Worm (Caenorhabditis elegans) whole organism, mixed stage, embryonic: ENCODE data around the gene F59B1.10.

Experiments
- M03D4.4 ChIP-seq: sonication (generic microtip); optimal IDR thresholded peaks from 2 replicates; lab custom pipeline; 2017; ENCODE audit warnings: mild to moderate bottlenecking, missing genetic modification characterization, missing compliant biosample characterization
- bed-3 ChIP-seq: fragments of 200-800 bp; sonication (Bioruptor generic); optimal IDR thresholded peaks from 3 replicates; lab custom pipeline; 2018; ENCODE audit warnings: mild to moderate bottlenecking, missing genetic modification characterization, moderate library complexity, missing compliant biosample characterization
- blmp-1 ChIP-seq: fragments of 150-350 bp; optimal IDR thresholded peaks from 2 replicates; lab custom pipeline; 2014; ENCODE audit warnings: missing biosample characterization, missing genetic modification characterization
- ceh-39 ChIP-seq: fragments of 150-350 bp; optimal IDR thresholded peaks from 2 replicates; lab custom pipeline; 2014; ENCODE audit warnings: missing biosample characterization, missing genetic modification characterization
- ceh-43 ChIP-seq: fragments of 200-800 bp; sonication (Bioruptor generic); optimal IDR thresholded peaks from 2 replicates; lab custom pipeline; 2018; ENCODE audit warnings: mild to moderate bottlenecking, missing genetic modification characterization, moderate library complexity, missing compliant biosample characterization
- ceh-83 ChIP-seq: fragments of 200-800 bp; sonication (Bioruptor generic); optimal IDR thresholded peaks from 2 replicates; lab custom pipeline; 2018; ENCODE audit warnings: mild to moderate bottlenecking, missing genetic modification characterization, missing compliant biosample characterization
- ces-1 ChIP-seq: fragments of 150-350 bp; optimal IDR thresholded peaks from 2 replicates; lab custom pipeline; 2014; ENCODE audit warnings: missing biosample characterization, missing genetic modification reagents, missing genetic modification characterization
- cnd-1 ChIP-seq: fragments of 200-800 bp; sonication (Bioruptor generic); optimal IDR thresholded peaks from 2 replicates; lab custom pipeline; 2018; ENCODE audit warnings: mild to moderate bottlenecking, missing genetic modification characterization, missing compliant biosample characterization
- drap-1 ChIP-seq: fragments of 200-800 bp; sonication (Bioruptor generic); optimal IDR thresholded peaks from 3 replicates; lab custom pipeline; 2018; ENCODE audit warnings: mild to moderate bottlenecking, missing genetic modification characterization, missing compliant biosample characterization
- elt-1 ChIP-seq: sonication (generic microtip); optimal IDR thresholded peaks from 2 replicates; lab custom pipeline; 2017; ENCODE audit warnings: missing genetic modification characterization, mild to moderate bottlenecking, missing compliant biosample characterization, antibody characterized with exemption, moderate library complexity, borderline replicate concordance; ENCODE audit not compliant: insufficient read depth
- flh-1 ChIP-seq: fragments of 200-800 bp; sonication (Bioruptor generic); optimal IDR thresholded peaks from 2 replicates; lab custom pipeline; 2018; ENCODE audit warnings: mild to moderate bottlenecking, missing genetic modification characterization, moderate library complexity, missing compliant biosample characterization
- ham-2 ChIP-seq: fragments of 200-800 bp; sonication (Bioruptor generic); optimal IDR thresholded peaks from 2 replicates; lab custom pipeline; 2018; ENCODE audit warnings: mild to moderate bottlenecking, missing genetic modification characterization, missing compliant biosample characterization
- lin-13 ChIP-seq: fragments of 150-350 bp; optimal IDR thresholded peaks from 2 replicates; lab custom pipeline; 2014; ENCODE audit warnings: missing biosample characterization, missing genetic modification characterization
- lsy-2 ChIP-seq: fragments of 150-350 bp; optimal IDR thresholded peaks from 2 replicates; lab custom pipeline; 2014; ENCODE audit warnings: missing biosample characterization, missing genetic modification characterization
- mab-5 ChIP-seq: fragments of 150-350 bp; optimal IDR thresholded peaks from 2 replicates; lab custom pipeline; 2014; ENCODE audit warnings: missing biosample characterization, missing genetic modification characterization
- mep-1 ChIP-seq: fragments of 150-350 bp; optimal IDR thresholded peaks from 2 replicates; lab custom pipeline; 2017; ENCODE audit warnings: missing biosample characterization, missing genetic modification reagents, missing genetic modification characterization, inconsistent platforms
- mls-2 ChIP-seq: sonication (generic microtip); optimal IDR thresholded peaks from 2 replicates; lab custom pipeline; 2016; ENCODE audit warnings: mild to moderate bottlenecking, missing genetic modification characterization, moderate library complexity, missing compliant biosample characterization
- nhr-12 ChIP-seq: fragments of 150-350 bp; optimal IDR thresholded peaks from 2 replicates; lab custom pipeline; 2014; ENCODE audit warnings: missing biosample characterization, missing genetic modification characterization
- nhr-2 ChIP-seq: fragments of 150-350 bp; optimal IDR thresholded peaks from 2 replicates; lab custom pipeline; 2014; ENCODE audit warnings: missing biosample characterization, missing genetic modification characterization
- nhr-237 ChIP-seq: fragments of 150-350 bp; optimal IDR thresholded peaks from 2 replicates; lab custom pipeline; 2014; ENCODE audit warnings: missing biosample characterization, missing genetic modification characterization
- nhr-28 ChIP-seq: fragments of 150-350 bp; optimal IDR thresholded peaks from 2 replicates; lab custom pipeline; 2014; ENCODE audit warnings: missing biosample characterization, missing genetic modification characterization
- nhr-76 ChIP-seq: sonication (generic microtip); optimal IDR thresholded peaks from 2 replicates; lab custom pipeline; 2017; ENCODE audit warnings: missing biosample characterization, missing genetic modification characterization
- pha-4 ChIP-seq: fragments of 150-350 bp; optimal IDR thresholded peaks from 2 replicates; lab custom pipeline; 2018; ENCODE audit warnings: missing biosample characterization, missing genetic modification reagents, missing genetic modification characterization
- snpc-4 ChIP-seq: fragments of 150-350 bp; optimal IDR thresholded peaks from 2 replicates; lab custom pipeline; 2014; ENCODE audit warnings: missing biosample characterization, missing genetic modification characterization
- unc-120 ChIP-seq: sonication (generic microtip); optimal IDR thresholded peaks from 2 replicates; lab custom pipeline; 2017; ENCODE audit warnings: missing genetic modification characterization, missing compliant biosample characterization; ENCODE audit not compliant: poor library complexity, severe bottlenecking
- unc-39 ChIP-seq: fragments of 150-350 bp; optimal IDR thresholded peaks from 2 replicates; lab custom pipeline; 2014; ENCODE audit warnings: missing biosample characterization, missing genetic modification characterization
- unc-62 ChIP-seq: fragments of 150-350 bp; optimal IDR thresholded peaks from 2 replicates; lab custom pipeline; 2014; ENCODE audit warnings: missing biosample characterization, missing genetic modification reagents, missing genetic modification characterization
- zip-8 ChIP-seq: fragments of 150-350 bp; optimal IDR thresholded peaks from 2 replicates; lab custom pipeline; 2014; ENCODE audit warnings: missing biosample characterization, missing genetic modification characterization
- ztf-11 ChIP-seq: fragments of 150-350 bp; optimal IDR thresholded peaks from 2 replicates; lab custom pipeline; 2014; ENCODE audit warnings: missing biosample characterization, missing genetic modification characterization

Gene F59B1.10

DNA sequence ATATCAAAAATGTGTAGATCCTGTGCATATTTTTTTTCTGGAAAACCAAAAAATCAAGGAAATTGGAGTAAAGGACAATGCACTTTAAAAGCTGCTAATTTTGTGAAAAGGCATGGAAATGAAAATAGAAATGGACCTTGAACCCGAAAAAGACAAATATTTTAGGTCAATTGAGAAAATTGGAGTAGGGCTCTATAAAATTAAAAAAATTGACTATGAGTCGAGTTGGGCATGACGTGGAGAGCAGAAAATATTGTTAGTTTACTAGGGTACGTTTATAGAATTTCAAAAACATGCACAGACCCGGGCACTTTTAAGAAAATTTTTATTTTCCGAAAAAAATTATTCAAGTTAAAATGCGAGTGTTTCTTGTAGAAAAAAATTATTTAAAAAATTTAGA is 11.7 kb upstream of the F59B1.10 start, which contains the start of gene acr-23:
Gene acr-23 (minus strand): TSS at position 101 of the 400 bp plus-strand sequence.
- TF ChIP-seq mep-1 (tag; lab: Kevin White, UChicago), result no peak
- TF ChIP-seq nhr-2 (tag; lab: Kevin White, UChicago), result no peak
- no peak for TF ChIP-seq ceh-43 (GFP tag; lab: Kevin White, UChicago)
- TF ChIP-seq lin-13 (tag; lab: Kevin White, UChicago), result no peak
- no peak for TF ChIP-seq unc-120 (tag; lab: Kevin White, UChicago)
- TF ChIP-seq elt-1 (tag; lab: Kevin White, UChicago), result no peak
- no peak for TF ChIP-seq unc-39 (tag; lab: Kevin White, UChicago)
- no peak for TF ChIP-seq cnd-1 (tag; lab: Kevin White, UChicago)
- no peak for TF ChIP-seq bed-3 (GFP tag; lab: Kevin White, UChicago)

DNA sequence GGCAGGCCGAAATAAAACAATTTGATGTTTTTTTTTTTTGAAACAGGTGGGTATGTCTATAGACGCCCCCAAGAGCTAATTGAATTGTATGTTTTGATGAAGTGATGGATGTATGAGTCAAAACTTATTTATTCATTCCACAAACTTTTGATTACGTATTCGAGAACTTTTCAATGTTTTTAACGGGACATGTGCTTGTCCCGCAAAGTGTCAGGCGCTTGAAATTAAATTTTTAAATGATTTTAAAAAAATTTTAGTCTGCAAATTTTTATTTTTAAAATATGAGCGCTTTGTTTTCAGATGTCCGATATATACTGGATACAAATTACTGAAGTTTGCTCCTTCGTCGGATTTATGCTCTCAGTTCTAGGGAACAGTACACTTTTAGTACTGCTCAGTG is 1.7 kb upstream of the F59B1.10 start, which contains the start of gene str-114:
Gene str-114 (plus strand): TSS at position 301 of the 400 bp plus-strand sequence.
- no peak for TF ChIP-seq nhr-76 (tag; lab: Kevin White, UChicago)
- no peak for TF ChIP-seq flh-1 (GFP tag; lab: Kevin White, UChicago)
- no peak for TF ChIP-seq unc-120 (tag; lab: Kevin White, UChicago)
- no peak for TF ChIP-seq elt-1 (tag; lab: Kevin White, UChicago)
- TF ChIP-seq blmp-1 (tag; lab: Kevin White, UChicago), result no peak
- no peak for TF ChIP-seq mls-2 (tag; lab: Kevin White, UChicago)
- TF ChIP-seq, all 35 proteins: peak for 0

DNA sequence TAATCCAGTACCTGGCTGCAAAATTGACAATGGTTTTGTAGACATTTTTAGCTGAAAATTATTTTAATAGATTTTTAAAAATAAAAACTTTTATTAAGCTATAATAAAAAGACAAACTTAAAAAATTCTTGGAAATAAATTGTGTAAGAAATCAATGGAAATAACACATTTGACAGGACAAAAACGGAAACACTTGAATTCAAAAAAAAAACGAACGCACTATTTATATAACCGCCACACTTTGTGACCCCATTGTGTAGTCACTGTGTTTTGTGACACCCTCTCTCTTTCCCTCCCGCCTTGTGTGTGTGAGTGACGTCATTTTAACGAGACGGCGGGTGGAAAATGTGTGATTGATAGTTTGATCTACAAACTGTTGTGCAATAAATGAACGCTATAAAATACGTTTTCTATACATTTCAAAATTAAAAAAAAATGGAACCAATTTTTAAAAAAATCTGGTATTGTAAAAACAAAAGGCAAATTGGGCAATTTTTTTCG is 3.5 kb downstream of the F59B1.10 start, which contains the start of gene F59B1.8:
Gene F59B1.8 (minus strand): TSS at position 51 of the 501 bp plus-strand sequence.
- TF ChIP-seq blmp-1 (tag; lab: Kevin White, UChicago), result no peak
- TF ChIP-seq ham-2 (GFP tag; lab: Kevin White, UChicago), result no peak
- no peak for TF ChIP-seq drap-1
- peak; percentile 54 for TF ChIP-seq zip-8 (tag; lab: Kevin White, UChicago)
- no peak for TF ChIP-seq ztf-11 (tag; lab: Kevin White, UChicago)
- peak; percentile 45 for TF ChIP-seq nhr-2 (tag; lab: Kevin White, UChicago)
- peak; percentile 2 for TF ChIP-seq unc-62 (GFP tag; lab: Kevin White, UChicago)
- TF ChIP-seq ceh-43 (GFP tag; lab: Kevin White, UChicago), result no peak
- TF ChIP-seq nhr-76 (tag; lab: Kevin White, UChicago), result no peak
- no peak for TF ChIP-seq elt-1 (tag; lab: Kevin White, UChicago)

DNA sequence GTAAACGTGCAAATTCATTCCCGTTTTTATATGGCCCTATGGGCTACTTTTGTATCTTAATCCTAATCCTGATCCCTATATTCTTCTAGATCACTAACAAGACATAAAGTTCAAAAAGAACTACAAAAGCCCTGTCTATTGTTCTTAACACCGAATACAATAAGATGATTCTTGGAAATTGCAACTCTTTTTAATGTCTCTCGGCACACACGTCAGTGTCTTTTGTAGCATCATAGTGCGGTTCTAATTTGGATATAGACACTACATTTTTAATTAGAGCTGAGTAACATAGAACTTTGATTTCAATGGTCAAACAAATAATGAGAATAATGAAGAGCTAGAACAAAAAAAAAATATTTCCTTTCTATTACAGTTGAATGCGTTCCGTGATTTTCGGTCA is 7.9 kb downstream of the F59B1.10 start:
- no peak for TF ChIP-seq mab-5
- no peak for TF ChIP-seq mep-1 (tag; lab: Kevin White, UChicago)
- no peak for TF ChIP-seq cnd-1 (tag; lab: Kevin White, UChicago)
- no peak for TF ChIP-seq bed-3 (GFP tag; lab: Kevin White, UChicago)
- no peak for TF ChIP-seq nhr-12
- TF ChIP-seq ceh-83 (GFP tag; lab: Kevin White, UChicago), result no peak
- no peak for TF ChIP-seq lsy-2
- TF ChIP-seq unc-120 (tag; lab: Kevin White, UChicago), result no peak
- TF ChIP-seq snpc-4 (tag; lab: Kevin White, UChicago), result no peak
- no peak for TF ChIP-seq pha-4 (tag; lab: Kevin White, UChicago)
- TF ChIP-seq ceh-39 (tag; lab: Kevin White, UChicago), result no peak
- no peak for TF ChIP-seq M03D4.4 (tag; lab: Kevin White, UChicago)
- TF ChIP-seq ces-1 (GFP tag; lab: Kevin White, UChicago), result no peak
- no peak for TF ChIP-seq nhr-2 (tag; lab: Kevin White, UChicago)
- no peak for TF ChIP-seq lin-13 (tag; lab: Kevin White, UChicago)
- TF ChIP-seq nhr-76 (tag; lab: Kevin White, UChicago), result no peak
- no peak for TF ChIP-seq nhr-237 (tag; lab: Kevin White, UChicago)
- no peak for TF ChIP-seq zip-8 (tag; lab: Kevin White, UChicago)
- TF ChIP-seq unc-39 (tag; lab: Kevin White, UChicago), result no peak
- TF ChIP-seq, all 35 proteins: peak for 0

DNA sequence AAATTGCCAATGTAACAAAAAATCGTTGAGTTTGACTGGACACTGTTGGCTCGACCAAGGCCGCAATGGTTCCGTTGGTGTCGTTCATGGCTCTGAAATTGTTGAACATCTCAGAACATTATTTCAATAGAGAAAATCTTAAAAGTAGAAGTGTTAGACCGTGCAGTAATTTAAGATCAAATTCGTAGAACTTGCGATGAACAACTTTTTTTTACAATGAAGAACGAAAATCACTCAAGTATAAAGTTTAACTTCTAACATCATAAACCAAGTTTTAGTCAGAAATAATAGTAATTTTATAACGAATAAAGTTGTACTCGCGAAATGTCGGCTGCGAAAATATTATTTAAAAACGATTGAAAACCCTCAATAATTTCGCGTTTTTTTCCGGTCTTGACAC is 10.7 kb downstream of the F59B1.10 start, which contains the start of gene srx-41:
Gene srx-41 (minus strand): TSS at position 101 of the 400 bp plus-strand sequence.
- no peak for TF ChIP-seq mab-5
- no peak for TF ChIP-seq unc-39 (tag; lab: Kevin White, UChicago)
- no peak for TF ChIP-seq nhr-76 (tag; lab: Kevin White, UChicago)
- TF ChIP-seq nhr-28, result no peak
